Worm (Caenorhabditis elegans): ENCODE data around the gene nfx-1.

Gene nfx-1

DNA sequence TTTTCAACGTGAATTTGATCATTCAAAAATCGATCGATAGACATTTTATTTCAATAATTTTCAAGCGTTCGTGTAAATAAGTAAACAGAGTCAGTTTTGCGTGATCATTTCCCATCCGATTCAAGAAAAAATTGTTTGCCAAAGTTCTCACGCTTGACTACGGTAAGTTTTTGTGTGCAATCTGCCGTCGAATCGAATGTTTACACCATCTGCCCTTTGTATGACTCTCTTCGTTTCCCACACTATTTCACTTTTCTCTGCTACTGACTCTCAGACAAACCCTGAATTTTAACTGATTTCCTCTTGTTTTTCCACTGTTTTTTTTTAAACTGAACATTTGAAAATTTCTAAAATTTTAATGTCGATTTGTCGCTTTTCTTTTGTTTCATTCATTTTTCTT, 30.4 kb upstream of the nfx-1 start:
- TF ChIP-seq fkh-10 (GFP tag; optimal IDR thresholded peaks at IDR 0.05): peak; percentile 33
- TF ChIP-seq unc-55 (GFP tag; optimal IDR thresholded peaks at IDR 0.05): peak; percentile 57
- peak; percentile 73 for TF ChIP-seq pax-1 (tag; optimal IDR thresholded peaks at IDR 0.05)
- TF ChIP-seq che-1 (tag; optimal IDR thresholded peaks at IDR 0.05): no peak
- TF ChIP-seq hlh-13 (GFP tag; optimal IDR thresholded peaks at IDR 0.05): no peak
- TF ChIP-seq ceh-18 (tag; optimal IDR thresholded peaks at IDR 0.05): peak; percentile 68
- TF ChIP-seq tbx-2 (tag; optimal IDR thresholded peaks at IDR 0.05): peak; percentile 74
- peak; percentile 58 for TF ChIP-seq ref-2 (tag; optimal IDR thresholded peaks at IDR 0.05)
- TF ChIP-seq pqm-1 (tag; optimal IDR thresholded peaks at IDR 0.05): no peak
- TF ChIP-seq F13H6.1 (tag; optimal IDR thresholded peaks at IDR 0.05): peak; percentile 38
- peak; percentile 29 for TF ChIP-seq C08G9.2 (tag; optimal IDR thresholded peaks at IDR 0.05)
- peak; percentile 81 for TF ChIP-seq pat-9 (tag; optimal IDR thresholded peaks at IDR 0.05)
- TF ChIP-seq ttx-3 (tag; optimal IDR thresholded peaks at IDR 0.05): no peak
- peak; percentile 46 for TF ChIP-seq ceh-31 (tag; optimal IDR thresholded peaks at IDR 0.05)
- TF ChIP-seq elt-2 (tag; optimal IDR thresholded peaks at IDR 0.05): peak; percentile 46
- peak; percentile 41 for TF ChIP-seq hlh-30 (tag; optimal IDR thresholded peaks at IDR 0.05; ENCODE audit: insufficient read depth)
- peak; percentile 70 for TF ChIP-seq dve-1 (tag; optimal IDR thresholded peaks at IDR 0.05)
- TF ChIP-seq ceh-48 (tag; optimal IDR thresholded peaks at IDR 0.05): peak; percentile 16
- peak; percentile 25 for TF ChIP-seq unc-42 (tag; optimal IDR thresholded peaks at IDR 0.05)
- peak; percentile 63 for TF ChIP-seq ceh-34 (tag; optimal IDR thresholded peaks at IDR 0.05)
- TF ChIP-seq K09A11.1 (tag; optimal IDR thresholded peaks at IDR 0.05; ENCODE audit: insufficient read depth): peak; percentile 25
- TF ChIP-seq pros-1 (tag; optimal IDR thresholded peaks at IDR 0.05): peak; percentile 13
- no peak for TF ChIP-seq ceh-24 (tag; optimal IDR thresholded peaks at IDR 0.05)
- TF ChIP-seq ceh-30 (tag; optimal IDR thresholded peaks at IDR 0.05): peak; percentile 30
- peak; percentile 81 for TF ChIP-seq nfya-1 (tag; optimal IDR thresholded peaks at IDR 0.05)
- no peak for TF ChIP-seq sdc-2 (tag; optimal IDR thresholded peaks at IDR 0.05)
- TF ChIP-seq sox-4 (tag; optimal IDR thresholded peaks at IDR 0.05): no peak
- no peak for TF ChIP-seq dmd-4 (tag; optimal IDR thresholded peaks at IDR 0.05; ENCODE audit: borderline replicate concordance)

DNA sequence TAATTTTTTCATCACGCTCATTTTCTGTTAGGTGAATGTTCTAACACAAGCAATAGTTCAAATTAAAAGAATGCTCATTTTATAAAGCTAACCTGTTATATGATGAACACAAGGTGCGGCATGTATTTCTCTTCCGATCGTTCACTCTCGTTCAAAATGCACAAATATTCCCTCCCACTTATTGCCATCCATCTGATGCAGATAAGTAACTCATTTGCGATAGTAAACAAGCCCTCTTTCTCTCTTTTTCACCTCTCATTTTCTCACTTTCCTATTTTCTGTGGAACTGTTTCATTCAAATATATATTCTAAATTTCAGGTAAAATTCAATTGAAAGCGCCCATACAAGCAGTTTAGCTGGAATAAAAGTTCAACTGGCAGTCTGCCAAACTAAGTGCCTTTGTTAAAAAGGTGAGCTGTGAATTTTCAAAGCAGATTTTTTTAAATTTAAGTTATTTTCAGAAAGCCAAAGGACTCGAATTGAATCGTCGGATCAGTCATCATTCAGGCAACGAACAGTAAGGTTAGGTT, 29.1 kb upstream of the nfx-1 start, which contains the start of the genes trmt-10C.2 and C56G2.22:
TSS of gene trmt-10C.2 (plus strand) at position 314 of the 531 bp plus-strand sequence.
TSS of gene C56G2.22 (plus strand) at position 481 of the 531 bp plus-strand sequence.
- no peak for TF ChIP-seq fax-1 (tag; optimal IDR thresholded peaks at IDR 0.05)
- peak; percentile 6 for TF ChIP-seq elt-2 (tag; optimal IDR thresholded peaks at IDR 0.05)
- TF ChIP-seq odd-2 (tag; optimal IDR thresholded peaks at IDR 0.05): no peak
- TF ChIP-seq ceh-14 (tag; optimal IDR thresholded peaks at IDR 0.05): no peak
- TF ChIP-seq nhr-232 (tag; optimal IDR thresholded peaks at IDR 0.05): no peak
- no peak for TF ChIP-seq pha-4 (tag; optimal IDR thresholded peaks at IDR 0.05)

DNA sequence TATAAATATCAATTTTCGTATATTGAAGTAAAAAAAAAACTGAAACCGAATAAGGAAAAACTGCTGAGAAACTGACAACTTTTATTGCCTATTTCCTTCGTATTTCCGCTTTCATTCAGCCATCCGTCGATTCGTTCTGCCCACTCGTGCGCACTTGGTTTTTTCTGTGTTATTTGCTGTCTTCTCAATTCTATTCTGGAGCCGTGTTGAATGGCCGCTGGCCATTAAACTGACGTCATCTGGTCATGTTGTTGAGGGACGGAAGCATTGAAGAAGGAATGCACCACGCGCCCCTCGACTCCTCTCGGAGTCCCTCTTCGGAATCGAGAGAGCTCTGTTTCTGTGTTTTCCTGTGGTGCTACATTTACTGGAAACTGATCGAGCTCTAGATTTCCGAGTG, 26.6 kb upstream of the nfx-1 start:
- TF ChIP-seq dmd-4 (tag; optimal IDR thresholded peaks at IDR 0.05; ENCODE audit: borderline replicate concordance) (no peak), nhr-11 (tag; optimal IDR thresholded peaks at IDR 0.05) (no peak), che-1 (tag; optimal IDR thresholded peaks at IDR 0.05) (no peak), mec-3 (tag; optimal IDR thresholded peaks at IDR 0.05; ENCODE audit: borderline replicate concordance) (no peak), ceh-9 (tag; optimal IDR thresholded peaks at IDR 0.05) (no peak), ztf-16 (tag; optimal IDR thresholded peaks at IDR 0.05) (no peak), T23F11.4 (GFP tag; optimal IDR thresholded peaks at IDR 0.05) (no peak), pha-4 (tag; optimal IDR thresholded peaks at IDR 0.05) (no peak), ama-1 (optimal IDR thresholded peaks at IDR 0.05) (no peak), ttx-3 (tag; optimal IDR thresholded peaks at IDR 0.05) (no peak), tbx-7 (tag; optimal IDR thresholded peaks at IDR 0.05) (no peak), pag-3 (tag; optimal IDR thresholded peaks at IDR 0.05; ENCODE audit: borderline replicate concordance) (no peak), hlh-15 (tag; optimal IDR thresholded peaks at IDR 0.05) (no peak), gmeb-2 (tag; optimal IDR thresholded peaks at IDR 0.05) (no peak), unc-42 (tag; optimal IDR thresholded peaks at IDR 0.05) (no peak), ceh-34 (tag; optimal IDR thresholded peaks at IDR 0.05) (no peak)

Data from whole organism, late embryonic.